Fruit fly (Drosophila melanogaster) whole organism, embryonic: Measurements from ENCODE around the gene eloF.

Experiments used
- Ada2b ChIP-seq: fragments of 200-800 bp; sonication (Bioruptor generic); IDR thresholded peaks from 2 replicates; pipeline ENCODE4 v1.3.6; 2022; ENCODE audit warnings: missing biosample characterization, missing genetic modification characterization
- CG15479 ChIP-seq: fragments of 200-800 bp; sonication (Bioruptor generic); optimal IDR thresholded peaks from 3 replicates; lab custom pipeline; 2019; ENCODE audit warnings: missing biosample characterization, mild to moderate bottlenecking, missing genetic modification characterization, moderate library complexity
- CG6254 ChIP-seq: fragments of 200-800 bp; sonication (Bioruptor generic); optimal IDR thresholded peaks from 3 replicates; lab custom pipeline; 2017; ENCODE audit warnings: mild to moderate bottlenecking, missing biosample characterization, missing genetic modification reagents, missing genetic modification characterization
- CG9817 ChIP-seq: fragments of 200-800 bp; sonication (Bioruptor generic); optimal IDR thresholded peaks from 2 replicates; lab custom pipeline; 2018; ENCODE audit warnings: missing biosample characterization, mild to moderate bottlenecking, missing genetic modification characterization, moderate library complexity
- Neu2 ChIP-seq: fragments of 200-800 bp; sonication (Bioruptor generic); optimal IDR thresholded peaks from 3 replicates; lab custom pipeline; 2016; ENCODE audit warnings: missing biosample characterization, missing genetic modification characterization, borderline replicate concordance
- mirr ChIP-seq: fragments of 200-800 bp; sonication (Bioruptor generic); optimal IDR thresholded peaks from 3 replicates; lab custom pipeline; 2018; ENCODE audit warnings: missing biosample characterization, mild to moderate bottlenecking, missing genetic modification characterization
- slp2 ChIP-seq: fragments of 200-800 bp; sonication (Bioruptor generic); optimal IDR thresholded peaks from 2 replicates; lab custom pipeline; 2016; ENCODE audit warnings: missing biosample characterization, missing genetic modification characterization

- TF ChIP-seq CG15479 (GFP tag; lab: Kevin White, UChicago) (no peak), slp2 (GFP tag; lab: Kevin White, UChicago) (no peak), Ada2b (GFP tag; lab: Robert Waterston, UW) (no peak), Neu2 (GFP tag; lab: Kevin White, UChicago) (no peak), CG9817 (tag; lab: Kevin White, UChicago) (no peak), mirr (no peak), CG6254 (GFP tag; lab: Kevin White, UChicago) (no peak)
These were observed 43.8 kb upstream of the eloF start for dm6 chr3R:9770127-9770526.
